Fruit fly (Drosophila melanogaster) whole organism, embryonic: ENCODE results near the gene CG15024.
A peak's percentile ranks its signal among the peaks of the same experiment; 100 is the strongest.

ENCODE experiments used
- Atf6 ChIP-seq: fragments of 200-800 bp; sonication (Bioruptor generic); IDR thresholded peaks from 2 replicates; pipeline ENCODE4 v1.3.6; 2022; ENCODE audit warnings: missing biosample characterization, missing genetic modification characterization
- BtbVII ChIP-seq: fragments of 200-800 bp; sonication (Bioruptor generic); optimal IDR thresholded peaks from 3 replicates; lab custom pipeline; 2017; ENCODE audit warnings: missing biosample characterization, mild to moderate bottlenecking, missing genetic modification characterization
- CG10431 ChIP-seq: fragments of 200-800 bp; sonication (Bioruptor generic); optimal IDR thresholded peaks from 3 replicates; lab custom pipeline; 2018; ENCODE audit warnings: missing biosample characterization, mild to moderate bottlenecking, missing genetic modification characterization
- CG10462 ChIP-seq: fragments of 200-800 bp; sonication (Bioruptor generic); optimal IDR thresholded peaks from 2 replicates; lab custom pipeline; 2016; ENCODE audit warnings: missing biosample characterization, missing genetic modification characterization
- CG10959 ChIP-seq: fragments of 200-800 bp; sonication (Bioruptor generic); IDR thresholded peaks from 2 replicates; pipeline ENCODE4 v1.3.6; 2022; ENCODE audit warnings: missing biosample characterization, missing genetic modification characterization
- CG11723 ChIP-seq: fragments of 200-800 bp; sonication (Bioruptor generic); optimal IDR thresholded peaks from 2 replicates; lab custom pipeline; 2017; ENCODE audit warnings: missing biosample characterization, mild to moderate bottlenecking, missing genetic modification characterization
- CG12155 ChIP-seq: fragments of 200-800 bp; sonication (Bioruptor generic); optimal IDR thresholded peaks from 3 replicates; lab custom pipeline; 2016; ENCODE audit warnings: missing biosample characterization, missing genetic modification characterization
- CG12236 ChIP-seq: fragments of 200-800 bp; sonication (Bioruptor generic); optimal IDR thresholded peaks from 2 replicates; lab custom pipeline; 2016; ENCODE audit warnings: missing biosample characterization, missing genetic modification characterization
- CG13624 ChIP-seq: fragments of 200-800 bp; sonication (Bioruptor generic); optimal IDR thresholded peaks from 2 replicates; lab custom pipeline; 2016; ENCODE audit warnings: missing biosample characterization, missing genetic modification characterization
- CG14050 ChIP-seq: fragments of 200-800 bp; sonication (Bioruptor generic); IDR thresholded peaks from 3 replicates; pipeline ENCODE4 v1.3.6; 2022; ENCODE audit warnings: missing biosample characterization, missing genetic modification characterization
- CG15601 ChIP-seq: fragments of 200-800 bp; sonication (Bioruptor generic); optimal IDR thresholded peaks from 3 replicates; lab custom pipeline; 2019; ENCODE audit warnings: missing biosample characterization, mild to moderate bottlenecking, missing genetic modification characterization, moderate library complexity
- CG17186 ChIP-seq: fragments of 200-800 bp; sonication (Bioruptor generic); optimal IDR thresholded peaks from 3 replicates; lab custom pipeline; 2017; ENCODE audit warnings: missing biosample characterization, missing genetic modification reagents, missing genetic modification characterization
- CG17361 ChIP-seq: fragments of 200-800 bp; sonication (Bioruptor generic); IDR thresholded peaks from 3 replicates; pipeline ENCODE4 v1.3.6; 2022; ENCODE audit warnings: missing biosample characterization, missing genetic modification characterization
- CG2712 ChIP-seq: fragments of 200-800 bp; optimal IDR thresholded peaks from 3 replicates; lab custom pipeline; 2019; ENCODE audit warnings: missing biosample characterization, mild to moderate bottlenecking, missing genetic modification characterization, moderate library complexity
- CG32767 ChIP-seq: fragments of 200-800 bp; sonication (Bioruptor generic); IDR thresholded peaks from 2 replicates; pipeline ENCODE4 v1.3.6; 2022; ENCODE audit warnings: missing biosample characterization, missing genetic modification characterization
- CG3847 ChIP-seq: fragments of 200-800 bp; sonication (Bioruptor generic); IDR thresholded peaks from 2 replicates; pipeline ENCODE4 v1.3.6; 2022; ENCODE audit warnings: missing biosample characterization, missing genetic modification characterization
- CG3995 ChIP-seq: fragments of 200-800 bp; sonication (Bioruptor generic); optimal IDR thresholded peaks from 3 replicates; lab custom pipeline; 2016; ENCODE audit warnings: missing biosample characterization, missing genetic modification characterization
- CG42726 ChIP-seq: fragments of 200-800 bp; sonication (Bioruptor generic); IDR thresholded peaks from 2 replicates; pipeline ENCODE4 v1.3.6; 2022; ENCODE audit warnings: missing biosample characterization, missing genetic modification characterization; ENCODE audit not compliant: partially characterized antibody
- CG4360 ChIP-seq: fragments of 200-800 bp; sonication (Bioruptor generic); IDR thresholded peaks from 2 replicates; pipeline ENCODE4 v1.3.6; 2022; ENCODE audit warnings: missing biosample characterization, missing genetic modification characterization
- CG7745 ChIP-seq: fragments of 200-800 bp; sonication (Bioruptor generic); optimal IDR thresholded peaks from 2 replicates; lab custom pipeline; 2018; ENCODE audit warnings: missing biosample characterization, mild to moderate bottlenecking, missing genetic modification characterization, moderate library complexity
- CG9609 ChIP-seq: fragments of 200-800 bp; sonication (Bioruptor generic); optimal IDR thresholded peaks from 3 replicates; lab custom pipeline; 2016; ENCODE audit warnings: missing biosample characterization, missing genetic modification characterization
- CG9817 ChIP-seq: fragments of 200-800 bp; sonication (Bioruptor generic); optimal IDR thresholded peaks from 2 replicates; lab custom pipeline; 2018; ENCODE audit warnings: missing biosample characterization, mild to moderate bottlenecking, missing genetic modification characterization, moderate library complexity
- Dip3 ChIP-seq: fragments of 200-800 bp; sonication (Bioruptor generic); optimal IDR thresholded peaks from 3 replicates; lab custom pipeline; 2016; ENCODE audit warnings: missing biosample characterization, missing genetic modification characterization
- Hmx ChIP-seq: fragments of 200-800 bp; sonication (Bioruptor generic); optimal IDR thresholded peaks from 2 replicates; lab custom pipeline; 2016; ENCODE audit warnings: missing biosample characterization, missing genetic modification characterization
- Lhr ChIP-seq: fragments of 200-800 bp; sonication (Bioruptor generic); optimal IDR thresholded peaks from 3 replicates; lab custom pipeline; 2017; ENCODE audit warnings: mild to moderate bottlenecking, missing biosample characterization, missing genetic modification reagents, missing genetic modification characterization
- NfI ChIP-seq: fragments of 200-800 bp; sonication (Bioruptor generic); optimal IDR thresholded peaks from 3 replicates; lab custom pipeline; 2018; ENCODE audit warnings: missing biosample characterization, mild to moderate bottlenecking, missing genetic modification characterization, moderate library complexity
- Taf1 ChIP-seq: fragments of 200-800 bp; sonication (Bioruptor generic); IDR thresholded peaks from 2 replicates; pipeline ENCODE4 v1.3.6; 2022; ENCODE audit warnings: missing biosample characterization, missing genetic modification characterization
- amos ChIP-seq: fragments of 200-800 bp; sonication (Bioruptor generic); IDR thresholded peaks from 2 replicates; pipeline ENCODE4 v1.3.6; 2022; ENCODE audit warnings: missing biosample characterization, missing genetic modification characterization; ENCODE audit not compliant: partially characterized antibody
- aop ChIP-seq: fragments of 200-800 bp; sonication (Bioruptor generic); IDR thresholded peaks from 2 replicates; pipeline ENCODE4 v1.3.6; 2022; ENCODE audit warnings: missing biosample characterization, missing genetic modification characterization
- bowl ChIP-seq: fragments of 200-800 bp; sonication (Bioruptor generic); IDR thresholded peaks from 2 replicates; pipeline ENCODE4 v1.3.6; 2022; ENCODE audit warnings: missing biosample characterization, missing genetic modification characterization
- bsh ChIP-seq, 2 experiments: fragments of 200-800 bp; sonication (Bioruptor generic); optimal IDR thresholded peaks; 2 replicates each; lab custom pipeline; 2017 to 2018; ENCODE audit warnings: mild to moderate bottlenecking in 2 of 2, missing biosample characterization in 2 of 2, missing genetic modification characterization in 2 of 2, moderate library complexity in 1 of 2
- ci ChIP-seq: fragments of 200-800 bp; sonication (Bioruptor generic); IDR thresholded peaks from 3 replicates; pipeline ENCODE4 v1.3.6; 2022; ENCODE audit warnings: missing biosample characterization, missing genetic modification characterization
- cwo ChIP-seq: fragments of 200-800 bp; sonication (Bioruptor generic); optimal IDR thresholded peaks from 3 replicates; lab custom pipeline; 2017; ENCODE audit warnings: missing biosample characterization, missing genetic modification characterization, mild to moderate bottlenecking, moderate library complexity, missing genetic modification reagents
- dimm ChIP-seq: fragments of 200-800 bp; sonication (Bioruptor generic); IDR thresholded peaks from 2 replicates; pipeline ENCODE4 v1.3.6; 2022; ENCODE audit warnings: missing biosample characterization, missing genetic modification characterization
- dmrt11E ChIP-seq: fragments of 200-800 bp; sonication (Bioruptor generic); optimal IDR thresholded peaks from 3 replicates; lab custom pipeline; 2018; ENCODE audit warnings: missing biosample characterization, mild to moderate bottlenecking, missing genetic modification characterization, moderate library complexity
- dpn ChIP-seq, 2 experiments: fragments of 200-800 bp; sonication (Bioruptor generic); optimal IDR thresholded peaks; 3 replicates each; lab custom pipeline; 2016; ENCODE audit warnings: missing biosample characterization in 2 of 2, missing genetic modification characterization in 2 of 2
- eyg ChIP-seq: fragments of 200-800 bp; sonication (Bioruptor generic); optimal IDR thresholded peaks from 3 replicates; lab custom pipeline; 2016; ENCODE audit warnings: missing biosample characterization, missing genetic modification characterization
- fru ChIP-seq: fragments of >200 bp; optimal IDR thresholded peaks from 2 replicates; lab custom pipeline; 2017
- grn ChIP-seq: fragments of 200-800 bp; sonication (Bioruptor generic); optimal IDR thresholded peaks from 3 replicates; lab custom pipeline; 2017; ENCODE audit warnings: missing biosample characterization, missing genetic modification characterization
- hb ChIP-seq: fragments of 200-800 bp; sonication (Bioruptor generic); IDR thresholded peaks from 3 replicates; pipeline ENCODE4 v1.3.6; 2022; ENCODE audit warnings: missing biosample characterization, missing genetic modification characterization; ENCODE audit not compliant: partially characterized antibody
- hbn ChIP-seq: fragments of 200-800 bp; sonication (Bioruptor generic); IDR thresholded peaks from 2 replicates; pipeline ENCODE4 v1.3.6; 2022; ENCODE audit warnings: missing biosample characterization, missing genetic modification characterization; ENCODE audit not compliant: partially characterized antibody
- lilli ChIP-seq: fragments of 200-800 bp; sonication (Bioruptor generic); optimal IDR thresholded peaks from 3 replicates; lab custom pipeline; 2016; ENCODE audit warnings: missing biosample characterization, missing genetic modification characterization
- nerfin-2 ChIP-seq: fragments of 200-800 bp; sonication (Bioruptor generic); IDR thresholded peaks from 2 replicates; pipeline ENCODE4 v1.3.6; 2022; ENCODE audit warnings: missing biosample characterization, missing genetic modification characterization; ENCODE audit not compliant: partially characterized antibody
- nmo ChIP-seq: fragments of 200-800 bp; sonication (Bioruptor generic); optimal IDR thresholded peaks from 2 replicates; lab custom pipeline; 2018; ENCODE audit warnings: missing biosample characterization, mild to moderate bottlenecking, missing genetic modification characterization, moderate library complexity
- pfk ChIP-seq: fragments of 200-800 bp; sonication (Bioruptor generic); optimal IDR thresholded peaks from 2 replicates; lab custom pipeline; 2018; ENCODE audit warnings: missing biosample characterization, mild to moderate bottlenecking, missing genetic modification characterization, moderate library complexity
- pita ChIP-seq: fragments of 200-800 bp; sonication (Bioruptor generic); optimal IDR thresholded peaks from 2 replicates; lab custom pipeline; 2017; ENCODE audit warnings: missing biosample characterization, mild to moderate bottlenecking, missing genetic modification characterization
- schlank ChIP-seq: fragments of 200-800 bp; sonication (Bioruptor generic); optimal IDR thresholded peaks from 2 replicates; lab custom pipeline; 2018; ENCODE audit warnings: missing biosample characterization, mild to moderate bottlenecking, missing genetic modification characterization
- scrt ChIP-seq: fragments of 200-800 bp; sonication (Bioruptor generic); optimal IDR thresholded peaks from 2 replicates; lab custom pipeline; 2018; ENCODE audit warnings: missing biosample characterization, mild to moderate bottlenecking, missing genetic modification characterization, moderate library complexity
- sr ChIP-seq: fragments of 200-800 bp; sonication (Bioruptor generic); IDR thresholded peaks from 3 replicates; pipeline ENCODE4 v1.3.6; 2022; ENCODE audit warnings: missing biosample characterization, missing genetic modification characterization
- trh ChIP-seq: fragments of 200-800 bp; sonication (Bioruptor generic); optimal IDR thresholded peaks from 2 replicates; lab custom pipeline; 2016; ENCODE audit warnings: missing biosample characterization, missing genetic modification characterization

Gene CG15024

dm6 chr3L:4474946-4475470 is 11.4 kb upstream of the CG15024 start (continued):
- TF ChIP-seq hbn (GFP tag; lab: Robert Waterston, UW) (no peak), NfI (GFP tag; lab: Kevin White, UChicago) (peak; percentile 95), bsh (GFP tag; optimal IDR thresholded peaks at IDR 0.05; lab: Kevin White, UChicago) (peak in 1 of 2 experiments; percentile 82), pfk (GFP tag; lab: Kevin White, UChicago) (peak; percentile 79), dpn (GFP tag; optimal IDR thresholded peaks at IDR 0.05; lab: Kevin White, UChicago) (peak; percentile 42 to 67), CG15601 (tag; lab: Kevin White, UChicago) (peak; percentile 81), Hmx (no peak), Atf6 (GFP tag; lab: Robert Waterston, UW) (peak; percentile 71), nerfin-2 (GFP tag; lab: Robert Waterston, UW) (no peak), hb (GFP tag; lab: Robert Waterston, UW) (no peak), CG11723 (GFP tag; lab: Kevin White, UChicago) (peak; percentile 84), CG2712 (tag; lab: Kevin White, UChicago) (no peak), BtbVII (GFP tag; lab: Kevin White, UChicago) (peak; percentile 94), CG32767 (GFP tag; lab: Robert Waterston, UW) (peak; percentile 35; the same call in 1 of the 2 replicates), CG13624 (GFP tag; lab: Kevin White, UChicago) (peak; percentile 73), CG9609 (GFP tag; lab: Kevin White, UChicago) (peak; percentile 29), Lhr (GFP tag; lab: Kevin White, UChicago) (peak; percentile 78), CG7745 (tag; lab: Kevin White, UChicago) (no peak), CG17361 (no peak; the same call in 2 of the 3 replicates), CG9817 (tag; lab: Kevin White, UChicago) (peak; percentile 50), scrt (peak; percentile 91), CG10959 (GFP tag; lab: Robert Waterston, UW) (no peak), CG42726 (GFP tag; lab: Robert Waterston, UW) (no peak), cwo (GFP tag; lab: Kevin White, UChicago) (peak; percentile 70), dmrt11E (peak; percentile 37), Taf1 (GFP tag; lab: Robert Waterston, UW) (0 out of 2 replicates have a peak, but pooled peaks have one; percentile 13), CG3847 (0 out of 2 replicates have a peak, but pooled peaks have one; percentile 12), eyg (GFP tag; lab: Kevin White, UChicago) (peak; percentile 72), dimm (GFP tag; lab: Robert Waterston, UW) (no peak), ci (peak; percentile 98), pita (no peak), aop (GFP tag; lab: Robert Waterston, UW) (no peak), lilli (peak; percentile 58), grn (GFP tag; lab: Kevin White, UChicago) (peak; percentile 71), CG10462 (GFP tag; lab: Kevin White, UChicago) (peak; percentile 4), schlank (peak; percentile 85), CG17186 (peak; percentile 53), CG3995 (peak; percentile 50), Dip3 (GFP tag; lab: Kevin White, UChicago) (peak; percentile 42), amos (no peak), bowl (GFP tag; lab: Robert Waterston, UW) (peak; percentile 42; the same call in 1 of the 2 replicates), trh (GFP tag; lab: Kevin White, UChicago) (peak; percentile 73), fru (lab: Kevin White, UChicago) (no peak), CG12155 (GFP tag; lab: Kevin White, UChicago) (peak; percentile 33), CG4360 (no peak), CG12236 (GFP tag; lab: Kevin White, UChicago) (peak; percentile 79), nmo (GFP tag; lab: Kevin White, UChicago) (peak; percentile 34), sr (GFP tag; lab: Robert Waterston, UW) (peak; percentile 80), CG14050 (GFP tag; lab: Robert Waterston, UW) (peak; percentile 63), CG10431 (GFP tag; lab: Kevin White, UChicago) (peak; percentile 84)
